Worm (Caenorhabditis elegans): ENCODE data around the gene Y38C1BA.4.

DNA sequence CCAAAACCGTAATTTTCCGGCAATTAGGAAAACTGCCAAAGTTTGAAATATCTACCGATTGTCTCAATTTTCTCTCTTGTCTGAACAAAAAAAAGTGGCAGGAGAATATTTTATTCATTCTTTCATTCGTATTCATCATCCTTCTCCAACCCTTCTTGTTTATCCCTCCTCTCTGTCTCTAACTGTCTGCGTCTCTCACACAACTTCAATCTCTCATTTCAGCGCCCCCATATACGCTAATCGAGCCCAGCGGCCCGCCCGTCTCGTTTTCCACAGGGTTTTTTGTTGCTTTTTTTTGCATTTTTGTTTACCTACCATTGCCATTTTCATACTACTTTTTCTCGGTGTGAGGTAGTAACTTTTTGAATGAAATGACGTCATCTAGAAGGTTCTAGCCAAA, 20.7 kb downstream of the Y38C1BA.4 start:
- TF ChIP-seq tab-1 (GFP tag; IDR thresholded peaks at IDR 0.05) (no peak), ztf-23 (GFP tag; IDR thresholded peaks at IDR 0.05) (0 out of 2 replicates have a peak, but pooled peaks have one; percentile 40), cog-1 (tag; optimal IDR thresholded peaks at IDR 0.05) (no peak)
